Worm (Caenorhabditis elegans) whole organism, L4 larva: ENCODE results near the gene thoc-7.

Source experiments
- dpl-1 ChIP-seq: fragments of 150-350 bp; optimal IDR thresholded peaks from 2 replicates; lab custom pipeline; 2014; ENCODE audit warnings: missing biosample characterization, missing genetic modification reagents, missing genetic modification characterization
- zip-11 ChIP-seq: fragments of 200-800 bp; sonication (Bioruptor generic); IDR thresholded peaks from 2 replicates; pipeline ENCODE4 v1.3.6; 2022; ENCODE audit warnings: missing genetic modification characterization, missing compliant biosample characterization

ce11 chrIV:13879851-13880250, 2.7 kb upstream of the thoc-7 start, which contains the start of gene B0513.4:
- TF ChIP-seq zip-11 (GFP tag; lab: Robert Waterston, UW) = no peak
- TF ChIP-seq dpl-1 (GFP tag; lab: Kevin White, UChicago) = no peak
